ENCODE assay signal across 4 fruit fly cellular contexts in genomic region chr3L:2568274-2568673, dm6.
TF ChIP-seq lines count a peak whose summit lies in the region.

No protein-coding gene starts in this region.

- no peak for TF ChIP-seq CTCF in whole organism, embryonic (GFP tag; optimal IDR thresholded peaks at IDR 0.05; lab: Kevin White, UChicago)

TF ChIP-seq in whole organism, adult, 20 proteins besides CTCF, POLR2A, EP300 and RAD21:
- TF ChIP-seq Mnt (GFP tag; optimal IDR thresholded peaks at IDR 0.05; lab: Kevin White, UChicago) (no peak), Crg-1 (GFP tag; optimal IDR thresholded peaks at IDR 0.05; lab: Kevin White, UChicago) (no peak), tj (GFP tag; optimal IDR thresholded peaks at IDR 0.05; lab: Kevin White, UChicago) (peak; percentile 5), kay (GFP tag; lab: Kevin White, UChicago; ENCODE audit: borderline replicate concordance) (no peak), Clk (GFP tag; optimal IDR thresholded peaks at IDR 0.05; lab: Kevin White, UChicago) (no peak)

TF ChIP-seq in whole organism, embryonic, 481 proteins besides CTCF, POLR2A, EP300 and RAD21:
- peak; percentile 68 for TF ChIP-seq crol (GFP tag; IDR thresholded peaks at IDR 0.05; lab: Robert Waterston, UW)
- peak; percentile 10; the same call in 1 of the 2 replicates for TF ChIP-seq Drgx (GFP tag; IDR thresholded peaks at IDR 0.05; lab: Robert Waterston, UW)
- TF ChIP-seq B-H2 (GFP tag; optimal IDR thresholded peaks at IDR 0.05; lab: Kevin White, UChicago) = no peak
- no peak for TF ChIP-seq peb (GFP tag; IDR thresholded peaks at IDR 0.05; lab: Robert Waterston, UW)
- TF ChIP-seq CG12219 (GFP tag; optimal IDR thresholded peaks at IDR 0.05; lab: Kevin White, UChicago) = no peak
- no peak for TF ChIP-seq tll (GFP tag; optimal IDR thresholded peaks at IDR 0.05; lab: Kevin White, UChicago)
- TF ChIP-seq Dip3 (GFP tag; optimal IDR thresholded peaks at IDR 0.05; lab: Kevin White, UChicago) = no peak
- no peak for TF ChIP-seq CG5953 (GFP tag; IDR thresholded peaks at IDR 0.05; lab: Robert Waterston, UW)
- no peak for TF ChIP-seq salm (tag; optimal IDR thresholded peaks at IDR 0.05; lab: Kevin White, UChicago)
- no peak for TF ChIP-seq stwl (tag; optimal IDR thresholded peaks at IDR 0.05; lab: Kevin White, UChicago)
- TF ChIP-seq bsh (GFP tag; optimal IDR thresholded peaks at IDR 0.05; lab: Kevin White, UChicago) = peak in 1 of 2 experiments; percentile 32
- peak; percentile 77 for TF ChIP-seq nom (GFP tag; optimal IDR thresholded peaks at IDR 0.05; lab: Kevin White, UChicago)
- no peak for TF ChIP-seq CG11398 (GFP tag; optimal IDR thresholded peaks at IDR 0.05; lab: Kevin White, UChicago)
- peak; percentile 5 for TF ChIP-seq gcm (GFP tag; optimal IDR thresholded peaks at IDR 0.05; lab: Kevin White, UChicago)
- peak; percentile 10; the same call in 1 of the 3 replicates for TF ChIP-seq so (GFP tag; IDR thresholded peaks at IDR 0.05; lab: Robert Waterston, UW)

TF ChIP-seq in whole organism, prepupa, 60 proteins besides CTCF, POLR2A, EP300 and RAD21 (continues in another document):
- TF ChIP-seq ss (GFP tag; optimal IDR thresholded peaks at IDR 0.05; lab: Kevin White, UChicago) = peak in 1 of 2 experiments; percentile 57
- no peak for TF ChIP-seq lz (GFP tag; optimal IDR thresholded peaks at IDR 0.05; lab: Kevin White, UChicago)
- TF ChIP-seq Eip78C (GFP tag; lab: Kevin White, UChicago) = peak; percentile 47
- TF ChIP-seq topi (GFP tag; optimal IDR thresholded peaks at IDR 0.05; lab: Kevin White, UChicago) = no peak
- no peak for TF ChIP-seq pdm3 (GFP tag; optimal IDR thresholded peaks at IDR 0.05; lab: Kevin White, UChicago)
- 0 out of 3 replicates have a peak, but pooled peaks have one; percentile 5 for TF ChIP-seq eg (GFP tag; IDR thresholded peaks at IDR 0.05; lab: Robert Waterston, UW)
- TF ChIP-seq Lpt (GFP tag; optimal IDR thresholded peaks at IDR 0.05; lab: Kevin White, UChicago) = peak; percentile 32
- no peak for TF ChIP-seq Ets96B (tag; optimal IDR thresholded peaks at IDR 0.05; lab: Kevin White, UChicago)
- no peak for TF ChIP-seq CG3032 (tag; optimal IDR thresholded peaks at IDR 0.05; lab: Kevin White, UChicago)
- no peak for TF ChIP-seq CG8632 (GFP tag; optimal IDR thresholded peaks at IDR 0.05; lab: Kevin White, UChicago)
- peak; percentile 19 for TF ChIP-seq CG6808 (GFP tag; optimal IDR thresholded peaks at IDR 0.05; lab: Kevin White, UChicago)
- TF ChIP-seq CG8119 (GFP tag; IDR thresholded peaks at IDR 0.05; lab: Robert Waterston, UW) = no peak
- no peak for TF ChIP-seq CG11294 (GFP tag; IDR thresholded peaks at IDR 0.05; lab: Robert Waterston, UW)
- TF ChIP-seq CG11762 (GFP tag; optimal IDR thresholded peaks at IDR 0.05; lab: Kevin White, UChicago; ENCODE audit: insufficient read depth) = no peak
- TF ChIP-seq fkh (GFP tag; optimal IDR thresholded peaks at IDR 0.05; lab: Kevin White, UChicago) = no peak
- no peak for TF ChIP-seq salr (GFP tag; optimal IDR thresholded peaks at IDR 0.05; lab: Kevin White, UChicago)
- no peak for TF ChIP-seq acj6 (GFP tag; optimal IDR thresholded peaks at IDR 0.05; lab: Kevin White, UChicago)
- no peak for TF ChIP-seq CG1621 (tag; optimal IDR thresholded peaks at IDR 0.05; lab: Kevin White, UChicago)
- TF ChIP-seq CG7368 (GFP tag; optimal IDR thresholded peaks at IDR 0.05; lab: Kevin White, UChicago) = no peak
- 0 out of 2 replicates have a peak, but pooled peaks have one; percentile 14 for TF ChIP-seq CG15336 (GFP tag; IDR thresholded peaks at IDR 0.05; lab: Robert Waterston, UW)
- peak; percentile 48 for TF ChIP-seq dsx (GFP tag; optimal IDR thresholded peaks at IDR 0.05; lab: Kevin White, UChicago; ENCODE audit: poor library complexity, severe bottlenecking)
- no peak for TF ChIP-seq CG11902 (GFP tag; optimal IDR thresholded peaks at IDR 0.05; lab: Kevin White, UChicago)
- no peak for TF ChIP-seq OdsH (GFP tag; optimal IDR thresholded peaks at IDR 0.05; lab: Kevin White, UChicago)
- TF ChIP-seq net (GFP tag; optimal IDR thresholded peaks at IDR 0.05; lab: Kevin White, UChicago) = no peak
- TF ChIP-seq vri (GFP tag; optimal IDR thresholded peaks at IDR 0.05; lab: Kevin White, UChicago) = no peak
- no peak for TF ChIP-seq esn (GFP tag; optimal IDR thresholded peaks at IDR 0.05; lab: Kevin White, UChicago)
- no peak for TF ChIP-seq CG8319 (GFP tag; optimal IDR thresholded peaks at IDR 0.05; lab: Kevin White, UChicago)
- TF ChIP-seq cyc (GFP tag; optimal IDR thresholded peaks at IDR 0.05; lab: Kevin White, UChicago) = no peak
- TF ChIP-seq dac (GFP tag; optimal IDR thresholded peaks at IDR 0.05; lab: Kevin White, UChicago) = no peak
- peak; percentile 9 for TF ChIP-seq CG9139 (GFP tag; optimal IDR thresholded peaks at IDR 0.05; lab: Kevin White, UChicago)
- 0 out of 3 replicates have a peak, but pooled peaks have one; percentile 10 for TF ChIP-seq CG6163 (GFP tag; IDR thresholded peaks at IDR 0.05; lab: Robert Waterston, UW)
- no peak for TF ChIP-seq CG3919 (GFP tag; optimal IDR thresholded peaks at IDR 0.05; lab: Kevin White, UChicago)
- no peak for TF ChIP-seq CG6276 (GFP tag; optimal IDR thresholded peaks at IDR 0.05; lab: Kevin White, UChicago)
- TF ChIP-seq Sox14 (GFP tag; optimal IDR thresholded peaks at IDR 0.05; lab: Kevin White, UChicago) = peak; percentile 72
- TF ChIP-seq Eip75B (GFP tag; optimal IDR thresholded peaks at IDR 0.05; lab: Kevin White, UChicago) = no peak
- TF ChIP-seq svp (GFP tag; lab: Kevin White, UChicago) = peak; percentile 47
- TF ChIP-seq Blimp-1 (GFP tag; optimal IDR thresholded peaks at IDR 0.05; lab: Kevin White, UChicago) = no peak
- TF ChIP-seq Sox102F (GFP tag; optimal IDR thresholded peaks at IDR 0.05; lab: Kevin White, UChicago) = no peak

TF ChIP-seq in whole organism, pupa, 21 proteins besides CTCF, POLR2A, EP300 and RAD21:
- TF ChIP-seq CG8159 (tag; optimal IDR thresholded peaks at IDR 0.05; lab: Kevin White, UChicago) (peak; percentile 20), Pif1B (GFP tag; optimal IDR thresholded peaks at IDR 0.05; lab: Kevin White, UChicago) (peak; percentile 7), CG12605 (GFP tag; IDR thresholded peaks at IDR 0.05; lab: Robert Waterston, UW) (no peak), Ets98B (GFP tag; IDR thresholded peaks at IDR 0.05; lab: Robert Waterston, UW) (no peak), CG9948 (tag; optimal IDR thresholded peaks at IDR 0.05; lab: Kevin White, UChicago) (no peak), EcR (GFP tag; optimal IDR thresholded peaks at IDR 0.05; lab: Kevin White, UChicago) (peak; percentile 98), gl (tag; optimal IDR thresholded peaks at IDR 0.05; lab: Kevin White, UChicago) (peak; percentile 20), CG17806 (tag; optimal IDR thresholded peaks at IDR 0.05; lab: Kevin White, UChicago) (no peak), CG34367 (tag; optimal IDR thresholded peaks at IDR 0.05; lab: Kevin White, UChicago) (no peak), fd96Ca (GFP tag; IDR thresholded peaks at IDR 0.05; lab: Robert Waterston, UW) (peak; percentile 42; the same call in 1 of the 3 replicates), CG13204 (GFP tag; optimal IDR thresholded peaks at IDR 0.05; lab: Kevin White, UChicago) (peak; percentile 75)
TF ChIP-seq in whole organism, pupa: peak in this region for 6.
